Worm (Caenorhabditis elegans): Measurements from ENCODE around the gene best-16.
A peak's percentile ranks its signal among the peaks of the same experiment; 100 is the strongest.

best-16 gene

DNA sequence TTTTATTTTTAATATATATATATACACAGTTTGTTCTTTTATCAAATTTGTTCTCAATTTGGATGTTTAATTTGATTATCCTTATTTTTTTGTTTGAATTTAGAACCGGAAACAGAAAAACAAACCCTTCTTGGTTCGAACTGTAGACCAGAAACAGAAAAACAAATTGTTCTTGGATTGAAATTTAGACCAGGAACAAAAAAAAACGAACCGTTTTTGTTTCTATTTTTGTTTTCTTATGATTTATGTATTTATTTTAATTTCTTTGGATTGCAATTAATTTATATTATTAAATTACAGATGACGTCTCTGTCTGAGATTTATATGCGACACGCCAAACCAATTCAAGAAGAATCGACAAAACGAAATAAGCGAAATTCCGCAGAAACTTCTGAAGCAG, 20.3 kb downstream of the best-16 start, which contains the start of gene C42D4.19:
C42D4.19 (plus strand) TSS at position 301 of the 400 bp plus-strand sequence.
- TF ChIP-seq elt-1 (tag; optimal IDR thresholded peaks at IDR 0.05), result no peak
- TF ChIP-seq ztf-4 (tag; optimal IDR thresholded peaks at IDR 0.05), result no peak
- no peak for TF ChIP-seq hmg-11 (tag; optimal IDR thresholded peaks at IDR 0.05)
- TF ChIP-seq skn-1 (tag; optimal IDR thresholded peaks at IDR 0.05), result no peak
- no peak for TF ChIP-seq ama-1 (optimal IDR thresholded peaks at IDR 0.05)
- no peak for TF ChIP-seq nhr-12 (tag; optimal IDR thresholded peaks at IDR 0.05)
- no peak for TF ChIP-seq egl-27 (tag; optimal IDR thresholded peaks at IDR 0.05)
- no peak for TF ChIP-seq mml-1 (tag; optimal IDR thresholded peaks at IDR 0.05)
- TF ChIP-seq pha-4 (tag; optimal IDR thresholded peaks at IDR 0.05), result no peak

DNA sequence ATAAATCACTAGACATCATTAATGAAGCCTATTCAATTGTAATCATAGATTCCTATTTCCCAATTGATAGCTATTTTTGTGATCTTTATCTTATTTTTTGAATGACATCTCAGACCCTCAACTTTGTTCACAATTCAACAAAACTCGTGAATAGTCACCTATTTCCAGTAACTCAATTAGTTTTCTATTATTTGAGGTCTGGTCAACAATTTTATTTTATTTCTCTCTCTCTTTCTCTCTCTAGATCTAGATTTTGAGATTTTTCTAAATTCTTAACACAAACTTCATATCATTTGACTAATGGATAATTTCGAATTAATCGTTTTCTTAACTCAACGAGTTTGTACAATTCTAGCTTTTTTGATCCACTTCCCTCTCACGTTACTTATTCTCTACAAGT, 22.1 kb downstream of the best-16 start, which contains the start of gene str-1:
str-1 (plus strand) TSS at position 301 of the 400 bp plus-strand sequence.
- no peak for TF ChIP-seq elt-2 (tag; optimal IDR thresholded peaks at IDR 0.05)
- TF ChIP-seq hmg-11 (tag; optimal IDR thresholded peaks at IDR 0.05), result no peak
- TF ChIP-seq unc-39 (tag; optimal IDR thresholded peaks at IDR 0.05), result no peak
- TF ChIP-seq ceh-28 (tag; optimal IDR thresholded peaks at IDR 0.05), result no peak
- TF ChIP-seq lsy-12 (tag; optimal IDR thresholded peaks at IDR 0.05), result no peak
- no peak for TF ChIP-seq nhr-23 (tag; optimal IDR thresholded peaks at IDR 0.05)
- no peak for TF ChIP-seq nhr-76 (tag; optimal IDR thresholded peaks at IDR 0.05)
- no peak for TF ChIP-seq fos-1 (tag; optimal IDR thresholded peaks at IDR 0.05)
- TF ChIP-seq aly-2 (tag; optimal IDR thresholded peaks at IDR 0.05), result no peak
- no peak for TF ChIP-seq nhr-67 (tag; optimal IDR thresholded peaks at IDR 0.05)
- no peak for TF ChIP-seq tbx-2 (tag; optimal IDR thresholded peaks at IDR 0.05)
- no peak for TF ChIP-seq ztf-11 (tag; optimal IDR thresholded peaks at IDR 0.05)
- no peak for TF ChIP-seq pqm-1 (tag; optimal IDR thresholded peaks at IDR 0.05)
- TF ChIP-seq nhr-12 (tag; optimal IDR thresholded peaks at IDR 0.05), result no peak
- no peak for TF ChIP-seq ZK546.5 (tag; optimal IDR thresholded peaks at IDR 0.05)
- TF ChIP-seq fkh-2 (tag; optimal IDR thresholded peaks at IDR 0.05), result no peak
- TF ChIP-seq ceh-82 (tag; optimal IDR thresholded peaks at IDR 0.05), result no peak
- no peak for TF ChIP-seq jun-1 (tag; optimal IDR thresholded peaks at IDR 0.05)
- no peak for TF ChIP-seq elt-3 (tag; optimal IDR thresholded peaks at IDR 0.05)
- no peak for TF ChIP-seq egl-5 (tag; optimal IDR thresholded peaks at IDR 0.05)

DNA sequence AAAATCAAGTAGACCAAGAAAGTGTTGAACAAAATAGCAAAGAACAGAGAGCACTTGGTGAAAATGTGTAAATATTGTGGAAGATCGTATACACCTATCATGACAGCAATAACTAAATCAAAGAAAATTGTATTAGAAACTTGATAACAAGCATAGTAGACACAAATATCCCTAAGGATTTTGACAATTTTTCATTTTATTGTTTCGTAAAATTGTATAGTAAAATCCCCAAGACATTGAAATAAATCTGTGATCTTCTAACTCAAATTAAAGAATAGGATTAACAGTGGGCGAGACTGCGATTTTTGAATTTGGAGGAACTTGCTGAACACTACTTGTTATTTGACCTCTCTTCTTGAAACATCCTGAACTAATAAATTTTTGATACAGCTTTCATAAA, 24.4 kb downstream of the best-16 start, which contains the start of gene str-220:
str-220 (minus strand) TSS at position 101 of the 400 bp plus-strand sequence.
- TF ChIP-seq elt-3 (tag; optimal IDR thresholded peaks at IDR 0.05) (no peak), ceh-82 (tag; optimal IDR thresholded peaks at IDR 0.05) (no peak), hmg-11 (tag; optimal IDR thresholded peaks at IDR 0.05) (no peak)

DNA sequence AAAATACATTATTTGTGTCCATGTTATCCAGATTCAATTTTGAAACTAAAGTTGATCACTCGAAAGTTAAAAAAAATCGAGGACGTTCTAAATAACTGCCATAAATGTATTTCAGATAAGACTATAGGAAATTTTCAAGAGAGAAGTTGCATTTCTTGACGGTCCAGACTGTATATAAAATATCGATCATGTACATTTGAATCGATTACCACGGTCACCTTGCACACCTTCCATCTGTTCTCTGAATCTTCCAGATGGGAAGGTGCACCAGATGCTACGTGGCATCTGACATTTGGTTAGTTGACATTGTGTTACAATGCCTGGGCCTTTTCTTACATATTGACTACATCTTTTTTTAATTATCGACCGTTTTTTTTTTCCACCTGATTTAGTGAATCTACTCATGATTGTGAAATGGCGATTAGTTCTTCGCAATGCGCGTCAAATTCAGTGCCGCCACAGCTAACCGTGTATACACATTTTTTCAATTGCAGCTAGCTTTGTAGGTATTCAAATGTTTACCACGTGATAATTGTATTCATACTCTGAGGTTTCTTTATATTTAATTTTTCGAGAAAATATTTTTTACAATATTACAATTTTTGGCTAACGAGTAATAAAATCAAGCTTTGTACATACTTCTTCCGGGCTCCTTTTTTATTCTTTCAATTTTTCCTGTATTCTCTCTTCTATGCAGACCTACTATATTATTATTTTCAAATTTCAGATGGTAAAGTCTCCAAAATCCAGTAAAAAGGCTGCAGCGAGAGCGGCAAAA, 27.5 kb downstream of the best-16 start, which contains the start of gene skr-16:
skr-16 (plus strand) TSS at position 728 of the 778 bp plus-strand sequence.
- no peak for TF ChIP-seq R02D3.7 (tag; optimal IDR thresholded peaks at IDR 0.05)
- no peak for TF ChIP-seq nhr-237 (tag; optimal IDR thresholded peaks at IDR 0.05)
- TF ChIP-seq nhr-43 (tag; optimal IDR thresholded peaks at IDR 0.05; ENCODE audit: poor library complexity, severe bottlenecking), result no peak
- no peak for TF ChIP-seq lin-39 (tag; optimal IDR thresholded peaks at IDR 0.05)
- TF ChIP-seq nhr-28 (tag; optimal IDR thresholded peaks at IDR 0.05), result no peak
- TF ChIP-seq mml-1 (tag; optimal IDR thresholded peaks at IDR 0.05), result no peak
- no peak for TF ChIP-seq ceh-28 (tag; optimal IDR thresholded peaks at IDR 0.05)
- peak; percentile 3 for TF ChIP-seq pqm-1 (tag; optimal IDR thresholded peaks at IDR 0.05)
- no peak for TF ChIP-seq nhr-12 (tag; optimal IDR thresholded peaks at IDR 0.05)
- no peak for TF ChIP-seq egl-5 (tag; optimal IDR thresholded peaks at IDR 0.05)
- TF ChIP-seq fkh-10 (GFP tag; optimal IDR thresholded peaks at IDR 0.05), result no peak
- no peak for TF ChIP-seq daf-12 (tag; optimal IDR thresholded peaks at IDR 0.05)
- no peak for TF ChIP-seq ceh-16 (tag; optimal IDR thresholded peaks at IDR 0.05)
- TF ChIP-seq unc-62 (GFP tag; optimal IDR thresholded peaks at IDR 0.05), result no peak
- no peak for TF ChIP-seq nhr-67 (tag; optimal IDR thresholded peaks at IDR 0.05)
- no peak for TF ChIP-seq jun-1 (tag; optimal IDR thresholded peaks at IDR 0.05)
- TF ChIP-seq pha-4 (tag; optimal IDR thresholded peaks at IDR 0.05), result no peak
- no peak for TF ChIP-seq skn-1 (tag; optimal IDR thresholded peaks at IDR 0.05)
- TF ChIP-seq sea-2 (GFP tag; optimal IDR thresholded peaks at IDR 0.05), result no peak
- TF ChIP-seq ZK546.5 (tag; optimal IDR thresholded peaks at IDR 0.05), result no peak
- TF ChIP-seq hmg-11 (tag; optimal IDR thresholded peaks at IDR 0.05), result peak; percentile 44
- TF ChIP-seq elt-2 (tag; optimal IDR thresholded peaks at IDR 0.05), result peak; percentile 12
- no peak for TF ChIP-seq nhr-77 (tag; optimal IDR thresholded peaks at IDR 0.05)
- no peak for TF ChIP-seq ama-1 (optimal IDR thresholded peaks at IDR 0.05)
- TF ChIP-seq snpc-4 (tag; optimal IDR thresholded peaks at IDR 0.05), result no peak
- TF ChIP-seq lin-15B (tag; optimal IDR thresholded peaks at IDR 0.05), result no peak
- no peak for TF ChIP-seq nhr-25 (tag; optimal IDR thresholded peaks at IDR 0.05)
